Worm (Caenorhabditis elegans) whole organism, late embryonic: ENCODE data around the gene Y75B12A.2.

Source experiments
- C08G9.2 ChIP-seq: sonication (generic microtip); optimal IDR thresholded peaks from 2 replicates; lab custom pipeline; 2016; ENCODE audit warnings: mild to moderate bottlenecking, missing genetic modification characterization, moderate library complexity, missing compliant biosample characterization
- C38D4.7 ChIP-seq: fragments of 200-800 bp; sonication (Bioruptor generic); optimal IDR thresholded peaks from 2 replicates; lab custom pipeline; 2018; ENCODE audit warnings: mild to moderate bottlenecking, missing genetic modification characterization, moderate library complexity, missing compliant biosample characterization
- F13H6.1 ChIP-seq: sonication (generic microtip); optimal IDR thresholded peaks from 2 replicates; lab custom pipeline; 2016; ENCODE audit warnings: missing genetic modification characterization, missing compliant biosample characterization
- K09A11.1 ChIP-seq: sonication (generic microtip); optimal IDR thresholded peaks from 2 replicates; lab custom pipeline; 2017; ENCODE audit warnings: antibody characterized with exemption, mild to moderate bottlenecking, missing genetic modification characterization, missing compliant biosample characterization; ENCODE audit not compliant: insufficient read depth
- T23F11.4 ChIP-seq: fragments of 200-800 bp; sonication (Bioruptor generic); optimal IDR thresholded peaks from 2 replicates; lab custom pipeline; 2018; ENCODE audit warnings: mild to moderate bottlenecking, missing genetic modification characterization, missing compliant biosample characterization
- Y22D7AL.16 ChIP-seq: sonication (generic microtip); optimal IDR thresholded peaks from 2 replicates; lab custom pipeline; 2016; ENCODE audit warnings: missing genetic modification characterization, missing compliant biosample characterization
- ahr-1 ChIP-seq: sonication (generic microtip); optimal IDR thresholded peaks from 2 replicates; lab custom pipeline; 2016; ENCODE audit warnings: missing genetic modification characterization, missing compliant biosample characterization
- ceh-14 ChIP-seq: sonication (generic microtip); optimal IDR thresholded peaks from 2 replicates; lab custom pipeline; 2016; ENCODE audit warnings: missing genotype, missing genetic modification characterization, missing compliant biosample characterization
- ceh-18 ChIP-seq: sonication (generic microtip); optimal IDR thresholded peaks from 2 replicates; lab custom pipeline; 2016; ENCODE audit warnings: missing genetic modification characterization, missing compliant biosample characterization
- ceh-2 ChIP-seq: sonication (generic microtip); optimal IDR thresholded peaks from 2 replicates; lab custom pipeline; 2016; ENCODE audit warnings: missing genotype, missing genetic modification characterization, missing compliant biosample characterization
- ceh-22 ChIP-seq: sonication (generic microtip); optimal IDR thresholded peaks from 2 replicates; lab custom pipeline; 2017; ENCODE audit warnings: missing biosample characterization, missing genetic modification characterization
- ceh-24 ChIP-seq: sonication (generic microtip); optimal IDR thresholded peaks from 2 replicates; lab custom pipeline; 2016; ENCODE audit warnings: mild to moderate bottlenecking, missing genetic modification characterization, missing compliant biosample characterization
- ceh-30 ChIP-seq: fragments of 150-350 bp; optimal IDR thresholded peaks from 2 replicates; lab custom pipeline; 2014; ENCODE audit warnings: missing biosample characterization, missing genetic modification characterization
- ceh-31 ChIP-seq: sonication (generic microtip); optimal IDR thresholded peaks from 2 replicates; lab custom pipeline; 2016; ENCODE audit warnings: missing genetic modification characterization, missing compliant biosample characterization
- ceh-34 ChIP-seq: sonication (generic microtip); optimal IDR thresholded peaks from 2 replicates; lab custom pipeline; 2016; ENCODE audit warnings: mild to moderate bottlenecking, missing genetic modification characterization, missing compliant biosample characterization
- ceh-45 ChIP-seq: fragments of 200-800 bp; sonication (Bioruptor generic); IDR thresholded peaks from 2 replicates; pipeline ENCODE4 v1.3.6; 2022; ENCODE audit warnings: missing genetic modification reagents, missing genetic modification characterization, missing compliant biosample characterization
- ceh-48 ChIP-seq: sonication (generic microtip); optimal IDR thresholded peaks from 2 replicates; lab custom pipeline; 2016; ENCODE audit warnings: missing genetic modification characterization, inconsistent platforms, missing compliant biosample characterization
- che-1 ChIP-seq: sonication (generic microtip); optimal IDR thresholded peaks from 2 replicates; lab custom pipeline; 2016; ENCODE audit warnings: mild to moderate bottlenecking, missing genetic modification characterization, missing compliant biosample characterization
- elt-4 ChIP-seq: sonication (generic microtip); optimal IDR thresholded peaks from 2 replicates; lab custom pipeline; 2016; ENCODE audit warnings: missing genetic modification characterization, missing compliant biosample characterization
- ets-4 ChIP-seq: sonication (generic microtip); optimal IDR thresholded peaks from 2 replicates; lab custom pipeline; 2016; ENCODE audit warnings: missing genetic modification characterization, missing compliant biosample characterization
- eyg-1 ChIP-seq: sonication (generic microtip); optimal IDR thresholded peaks from 2 replicates; lab custom pipeline; 2016; ENCODE audit warnings: missing genotype, missing genetic modification characterization, missing compliant biosample characterization
- fax-1 ChIP-seq: sonication (generic microtip); optimal IDR thresholded peaks from 2 replicates; lab custom pipeline; 2016; ENCODE audit warnings: missing genotype, missing genetic modification characterization, missing compliant biosample characterization
- fkh-6 ChIP-seq: sonication (generic microtip); optimal IDR thresholded peaks from 2 replicates; lab custom pipeline; 2016; ENCODE audit warnings: missing genetic modification characterization, missing compliant biosample characterization
- gmeb-2 ChIP-seq: sonication (generic microtip); optimal IDR thresholded peaks from 2 replicates; lab custom pipeline; 2016; ENCODE audit warnings: missing genetic modification characterization, inconsistent platforms, missing compliant biosample characterization
- hlh-15 ChIP-seq: sonication (generic microtip); optimal IDR thresholded peaks from 2 replicates; lab custom pipeline; 2016; ENCODE audit warnings: missing genetic modification characterization, missing compliant biosample characterization
- hlh-30 ChIP-seq: sonication (generic microtip); optimal IDR thresholded peaks from 2 replicates; lab custom pipeline; 2017; ENCODE audit warnings: antibody characterized with exemption, missing genetic modification characterization, missing compliant biosample characterization; ENCODE audit not compliant: insufficient read depth
- hlh-8 ChIP-seq: sonication (generic microtip); optimal IDR thresholded peaks from 2 replicates; lab custom pipeline; 2016; ENCODE audit warnings: missing genotype, missing genetic modification characterization, missing compliant biosample characterization
- lim-6 ChIP-seq: sonication (generic microtip); optimal IDR thresholded peaks from 2 replicates; lab custom pipeline; 2016; ENCODE audit warnings: missing genetic modification characterization, missing compliant biosample characterization
- lin-11 ChIP-seq: fragments of 200-800 bp; sonication (Bioruptor generic); optimal IDR thresholded peaks from 2 replicates; lab custom pipeline; 2018; ENCODE audit warnings: mild to moderate bottlenecking, missing genetic modification characterization, missing compliant biosample characterization
- mec-3 ChIP-seq: sonication (generic microtip); optimal IDR thresholded peaks from 2 replicates; lab custom pipeline; 2016; ENCODE audit warnings: borderline replicate concordance, missing genetic modification characterization, missing compliant biosample characterization
- nfya-1 ChIP-seq: sonication (generic microtip); optimal IDR thresholded peaks from 2 replicates; lab custom pipeline; 2017; ENCODE audit warnings: missing genetic modification characterization, mild to moderate bottlenecking, missing compliant biosample characterization, antibody characterized with exemption, moderate library complexity
- nhr-11 ChIP-seq: fragments of 150-350 bp; optimal IDR thresholded peaks from 2 replicates; lab custom pipeline; 2014; ENCODE audit warnings: missing biosample characterization, missing genetic modification characterization
- pat-9 ChIP-seq: fragments of 200-800 bp; sonication (Bioruptor generic); optimal IDR thresholded peaks from 2 replicates; lab custom pipeline; 2018; ENCODE audit warnings: mild to moderate bottlenecking, missing genetic modification characterization, moderate library complexity, missing compliant biosample characterization
- pax-1 ChIP-seq: fragments of 150-350 bp; optimal IDR thresholded peaks from 2 replicates; lab custom pipeline; 2014; ENCODE audit warnings: missing biosample characterization, missing genetic modification characterization
- pha-2 ChIP-seq: sonication (generic microtip); optimal IDR thresholded peaks from 2 replicates; lab custom pipeline; 2017; ENCODE audit warnings: mild to moderate bottlenecking, missing genetic modification characterization, missing compliant biosample characterization
- pqm-1 ChIP-seq: sonication (generic microtip); optimal IDR thresholded peaks from 2 replicates; lab custom pipeline; 2016; ENCODE audit warnings: missing genetic modification characterization, missing compliant biosample characterization
- ref-2 ChIP-seq: sonication (generic microtip); optimal IDR thresholded peaks from 2 replicates; lab custom pipeline; 2016; ENCODE audit warnings: missing genetic modification characterization, missing compliant biosample characterization
- rnt-1 ChIP-seq: sonication (generic microtip); optimal IDR thresholded peaks from 2 replicates; lab custom pipeline; 2016; ENCODE audit warnings: missing genetic modification characterization, missing compliant biosample characterization
- sdc-2 ChIP-seq: sonication (generic microtip); optimal IDR thresholded peaks from 2 replicates; lab custom pipeline; 2016; ENCODE audit warnings: missing genotype, missing genetic modification characterization, missing compliant biosample characterization
- sox-2 ChIP-seq: fragments of 200-800 bp; sonication (Bioruptor generic); IDR thresholded peaks from 2 replicates; pipeline ENCODE4 v1.3.6; 2022; ENCODE audit warnings: missing genetic modification reagents, missing genetic modification characterization, missing compliant biosample characterization
- syd-9 ChIP-seq: sonication (generic microtip); optimal IDR thresholded peaks from 2 replicates; lab custom pipeline; 2016; ENCODE audit warnings: mild to moderate bottlenecking, missing genetic modification characterization, moderate library complexity, missing compliant biosample characterization
- tbx-2 ChIP-seq: sonication (generic microtip); optimal IDR thresholded peaks from 2 replicates; lab custom pipeline; 2016; ENCODE audit warnings: missing genetic modification characterization, missing compliant biosample characterization
- tbx-7 ChIP-seq: sonication (generic microtip); optimal IDR thresholded peaks from 2 replicates; lab custom pipeline; 2016; ENCODE audit warnings: missing genotype, missing genetic modification characterization, missing compliant biosample characterization
- ttx-3 ChIP-seq: sonication (generic microtip); optimal IDR thresholded peaks from 2 replicates; lab custom pipeline; 2016; ENCODE audit warnings: missing genetic modification reagents, missing genetic modification characterization, missing compliant biosample characterization
- unc-3 ChIP-seq, 2 experiments: fragments of 200-800 bp in 1 of 2; sonication (Bioruptor generic) in 1 of 2; sonication (generic microtip) in 1 of 2; conservative IDR thresholded peaks in 1 of 2; optimal IDR thresholded peaks in 1 of 2; 2 replicates each; pipeline versions ENCODE4 v1.3.6 to Lab custom; 2016 to 2022; ENCODE audit warnings: missing compliant biosample characterization in 2 of 2, missing genetic modification characterization in 2 of 2, missing genetic modification reagents in 1 of 2
- unc-42 ChIP-seq: sonication (generic microtip); optimal IDR thresholded peaks from 2 replicates; lab custom pipeline; 2016; ENCODE audit warnings: missing genotype, missing genetic modification characterization, missing compliant biosample characterization
- unc-86 ChIP-seq: sonication (generic microtip); optimal IDR thresholded peaks from 2 replicates; lab custom pipeline; 2016; ENCODE audit warnings: missing genetic modification characterization, missing compliant biosample characterization
- zip-5 ChIP-seq: sonication (generic microtip); optimal IDR thresholded peaks from 2 replicates; lab custom pipeline; 2016; ENCODE audit warnings: missing genetic modification characterization, missing compliant biosample characterization
- ztf-16 ChIP-seq: sonication (generic microtip); optimal IDR thresholded peaks from 2 replicates; lab custom pipeline; 2017; ENCODE audit warnings: missing genetic modification characterization, missing compliant biosample characterization

Gene Y75B12A.2

ce11 chrV:15083659-15084058 lies 25.7 kb upstream of the Y75B12A.2 start:
- TF ChIP-seq ceh-30 (tag; lab: Kevin White, UChicago) (no peak), C08G9.2 (tag; lab: Kevin White, UChicago) (no peak), che-1 (tag; lab: Kevin White, UChicago) (no peak), C38D4.7 (GFP tag; lab: Kevin White, UChicago) (no peak), fkh-6 (no peak), ceh-22 (tag; lab: Kevin White, UChicago) (no peak), ztf-16 (tag; lab: Kevin White, UChicago) (no peak), syd-9 (no peak), eyg-1 (no peak), ceh-14 (tag; lab: Kevin White, UChicago) (no peak), elt-4 (tag; lab: Kevin White, UChicago) (no peak), ceh-45 (no peak), hlh-8 (tag; lab: Kevin White, UChicago) (no peak), zip-5 (tag; lab: Kevin White, UChicago) (no peak), ahr-1 (tag; lab: Kevin White, UChicago) (no peak), hlh-30 (no peak), pat-9 (tag; lab: Kevin White, UChicago) (no peak), unc-86 (tag; lab: Kevin White, UChicago) (no peak), ttx-3 (tag; lab: Kevin White, UChicago) (no peak)

- TF ChIP-seq hlh-15 (tag; lab: Kevin White, UChicago) = no peak
- peak; percentile 77 for TF ChIP-seq F13H6.1 (tag; lab: Kevin White, UChicago)
- TF ChIP-seq ceh-31 = peak; percentile 98
- TF ChIP-seq ceh-24 (tag; lab: Kevin White, UChicago) = no peak
- TF ChIP-seq pha-2 (tag; lab: Kevin White, UChicago) = peak; percentile 31
- no peak for TF ChIP-seq sox-2 (GFP tag; lab: Robert Waterston, UW)
- TF ChIP-seq ref-2 = peak; percentile 84
- TF ChIP-seq unc-86 (tag; lab: Kevin White, UChicago) = peak; percentile 72
- peak; percentile 70 for TF ChIP-seq ztf-16 (tag; lab: Kevin White, UChicago)
- TF ChIP-seq K09A11.1 (tag; lab: Kevin White, UChicago) = no peak
- peak; percentile 81 for TF ChIP-seq ceh-18 (tag; lab: Kevin White, UChicago)
- TF ChIP-seq C08G9.2 (tag; lab: Kevin White, UChicago) = peak; percentile 94
- TF ChIP-seq ceh-45 = no peak
- TF ChIP-seq ets-4 = peak; percentile 97
- peak; percentile 67 for TF ChIP-seq fax-1 (tag; lab: Kevin White, UChicago)
- TF ChIP-seq nfya-1 (tag; lab: Kevin White, UChicago) = peak; percentile 83
- peak; percentile 67 for TF ChIP-seq ceh-30 (tag; lab: Kevin White, UChicago)
- TF ChIP-seq nhr-11 (tag; lab: Kevin White, UChicago) = no peak
- peak; percentile 40; the same call in 1 of the 2 replicates for TF ChIP-seq unc-3 (GFP tag; conservative IDR thresholded peaks at IDR 0.05; lab: Robert Waterston, UW)
- TF ChIP-seq unc-3 (tag; optimal IDR thresholded peaks at IDR 0.05; lab: Kevin White, UChicago) = peak; percentile 0
- TF ChIP-seq pqm-1 (tag; lab: Kevin White, UChicago) = peak; percentile 93
- TF ChIP-seq ceh-14 (tag; lab: Kevin White, UChicago) = peak; percentile 94
- TF ChIP-seq gmeb-2 (tag; lab: Kevin White, UChicago) = peak; percentile 15
- peak; percentile 89 for TF ChIP-seq lim-6 (tag; lab: Kevin White, UChicago)
- TF ChIP-seq sdc-2 (tag; lab: Kevin White, UChicago) = peak; percentile 51
- peak; percentile 96 for TF ChIP-seq tbx-2 (tag; lab: Kevin White, UChicago)
- peak; percentile 48 for TF ChIP-seq ahr-1 (tag; lab: Kevin White, UChicago)
- TF ChIP-seq T23F11.4 (GFP tag; lab: Kevin White, UChicago) = no peak
- TF ChIP-seq hlh-8 (tag; lab: Kevin White, UChicago) = peak; percentile 86
- no peak for TF ChIP-seq lin-11
- TF ChIP-seq ceh-2 = peak; percentile 97
- TF ChIP-seq Y22D7AL.16 = no peak
- peak; percentile 66 for TF ChIP-seq eyg-1
- peak; percentile 76 for TF ChIP-seq zip-5 (tag; lab: Kevin White, UChicago)
- TF ChIP-seq ceh-48 (tag; lab: Kevin White, UChicago) = peak; percentile 29
- peak; percentile 85 for TF ChIP-seq mec-3 (tag; lab: Kevin White, UChicago)
- TF ChIP-seq ceh-34 (tag; lab: Kevin White, UChicago) = peak; percentile 68
- peak; percentile 98 for TF ChIP-seq unc-42 (tag; lab: Kevin White, UChicago)
- peak; percentile 40 for TF ChIP-seq pax-1 (tag; lab: Kevin White, UChicago)
- TF ChIP-seq rnt-1 (tag; lab: Kevin White, UChicago) = peak; percentile 80
- no peak for TF ChIP-seq pat-9 (tag; lab: Kevin White, UChicago)
- peak; percentile 92 for TF ChIP-seq tbx-7 (tag; lab: Kevin White, UChicago)
Observed at ce11 chrV:15085335-15085800, 24.0 kb upstream of the Y75B12A.2 start, which contains the start of the genes ahsa-1 and C01G10.7. TSS of gene ahsa-1 (minus strand) at chrV:15085385. TSS of gene C01G10.7 (plus strand) at chrV:15085747.
